Worm (Caenorhabditis elegans) whole organism, L3 larva: ENCODE measurements around the gene Y51A2B.6.
"Not testable (repeated sequence)": the region's sequence is repeated elsewhere in the genome, so short reads cannot be mapped to it uniquely, and the experiment has no call there.

Experiments
- R02D3.7 ChIP-seq: fragments of 150-350 bp; optimal IDR thresholded peaks from 2 replicates; lab custom pipeline; 2014; ENCODE audit warnings: missing biosample characterization, missing genetic modification characterization
- ZK546.5 ChIP-seq: sonication (generic microtip); optimal IDR thresholded peaks from 2 replicates; lab custom pipeline; 2017; ENCODE audit warnings: missing biosample characterization, missing genetic modification characterization
- aly-2 ChIP-seq: fragments of 150-350 bp; optimal IDR thresholded peaks from 2 replicates; lab custom pipeline; 2014; ENCODE audit warnings: missing biosample characterization, missing genetic modification characterization
- ama-1 ChIP-seq: fragments of 150-350 bp; optimal IDR thresholded peaks from 2 replicates; lab custom pipeline; 2018
- ceh-16 ChIP-seq: sonication (generic microtip); optimal IDR thresholded peaks from 2 replicates; lab custom pipeline; 2017; ENCODE audit warnings: missing biosample characterization, missing genetic modification characterization
- ceh-28 ChIP-seq: fragments of 150-350 bp; optimal IDR thresholded peaks from 2 replicates; lab custom pipeline; 2014; ENCODE audit warnings: missing biosample characterization, missing genetic modification reagents, missing genetic modification characterization
- ceh-82 ChIP-seq: fragments of 150-350 bp; optimal IDR thresholded peaks from 2 replicates; lab custom pipeline; 2014; ENCODE audit warnings: missing biosample characterization, missing genetic modification characterization
- daf-12 ChIP-seq: fragments of 150-350 bp; optimal IDR thresholded peaks from 2 replicates; lab custom pipeline; 2014; ENCODE audit warnings: missing biosample characterization, missing genetic modification reagents, missing genetic modification characterization
- egl-27 ChIP-seq: sonication (generic microtip); optimal IDR thresholded peaks from 4 replicates; lab custom pipeline; 2017; ENCODE audit warnings: missing biosample characterization, missing genetic modification reagents, missing genetic modification characterization
- egl-5 ChIP-seq: fragments of 150-350 bp; optimal IDR thresholded peaks from 2 replicates; lab custom pipeline; 2017; ENCODE audit warnings: missing biosample characterization, missing genetic modification reagents, missing genetic modification characterization, inconsistent platforms
- elt-1 ChIP-seq: fragments of 150-350 bp; optimal IDR thresholded peaks from 2 replicates; lab custom pipeline; 2014; ENCODE audit warnings: missing biosample characterization, missing genetic modification characterization
- elt-2 ChIP-seq: sonication (generic microtip); optimal IDR thresholded peaks from 2 replicates; lab custom pipeline; 2016; ENCODE audit warnings: missing genetic modification reagents, mild to moderate bottlenecking, missing genetic modification characterization, missing compliant biosample characterization
- elt-3 ChIP-seq, 3 experiments: fragments of 150-350 bp in 1 of 3; sonication (generic microtip) in 2 of 3; optimal IDR thresholded peaks; 2 replicates in 2 of 3; 4 replicates in 1 of 3; lab custom pipeline; 2014 to 2017; ENCODE audit warnings: missing biosample characterization in 3 of 3, missing genetic modification characterization in 3 of 3
- fkh-10 ChIP-seq: sonication (generic microtip); optimal IDR thresholded peaks from 2 replicates; lab custom pipeline; 2017; ENCODE audit warnings: missing biosample characterization, missing genetic modification reagents, missing genetic modification characterization
- fkh-2 ChIP-seq: fragments of 150-350 bp; optimal IDR thresholded peaks from 2 replicates; lab custom pipeline; 2014; ENCODE audit warnings: missing biosample characterization, missing genetic modification reagents, missing genetic modification characterization
- fos-1 ChIP-seq: fragments of 150-350 bp; optimal IDR thresholded peaks from 2 replicates; lab custom pipeline; 2014; ENCODE audit warnings: missing biosample characterization, missing genetic modification characterization
- hmg-11 ChIP-seq: sonication (generic microtip); optimal IDR thresholded peaks from 2 replicates; lab custom pipeline; 2016; ENCODE audit warnings: missing genetic modification characterization, missing compliant biosample characterization
- lin-15B ChIP-seq: fragments of 150-350 bp; optimal IDR thresholded peaks from 2 replicates; lab custom pipeline; 2014; ENCODE audit warnings: missing biosample characterization, missing genetic modification characterization
- lin-39 ChIP-seq: fragments of 150-350 bp; optimal IDR thresholded peaks from 2 replicates; lab custom pipeline; 2018; ENCODE audit warnings: missing biosample characterization, missing genetic modification reagents, missing genetic modification characterization
- lsy-12 ChIP-seq: sonication (generic microtip); optimal IDR thresholded peaks from 2 replicates; lab custom pipeline; 2016; ENCODE audit warnings: mild to moderate bottlenecking, missing genetic modification characterization, missing compliant biosample characterization
- mml-1 ChIP-seq: fragments of 150-350 bp; sonication (generic microtip); optimal IDR thresholded peaks from 3 replicates; lab custom pipeline; 2014; ENCODE audit warnings: missing biosample characterization, missing genetic modification characterization
- nfya-1 ChIP-seq: sonication (generic microtip); optimal IDR thresholded peaks from 2 replicates; lab custom pipeline; 2017; ENCODE audit warnings: missing genetic modification characterization, mild to moderate bottlenecking, missing compliant biosample characterization, antibody characterized with exemption, moderate library complexity; ENCODE audit not compliant: insufficient read depth
- nhr-11 ChIP-seq: fragments of 150-350 bp; optimal IDR thresholded peaks from 2 replicates; lab custom pipeline; 2014; ENCODE audit warnings: missing biosample characterization, missing genetic modification characterization
- nhr-12 ChIP-seq: fragments of 150-350 bp; optimal IDR thresholded peaks from 2 replicates; lab custom pipeline; 2014; ENCODE audit warnings: missing biosample characterization, missing genetic modification characterization
- nhr-23 ChIP-seq: fragments of 150-350 bp; optimal IDR thresholded peaks from 2 replicates; lab custom pipeline; 2014; ENCODE audit warnings: missing biosample characterization, missing genetic modification reagents, missing genetic modification characterization
- nhr-237 ChIP-seq: fragments of 150-350 bp; optimal IDR thresholded peaks from 2 replicates; lab custom pipeline; 2014; ENCODE audit warnings: missing biosample characterization, missing genetic modification characterization
- nhr-28 ChIP-seq: fragments of 150-350 bp; optimal IDR thresholded peaks from 2 replicates; lab custom pipeline; 2014; ENCODE audit warnings: missing biosample characterization, missing genetic modification characterization
- pqm-1 ChIP-seq: fragments of 150-350 bp; optimal IDR thresholded peaks from 2 replicates; lab custom pipeline; 2017; ENCODE audit warnings: missing biosample characterization, missing genetic modification characterization, inconsistent platforms
- snpc-4 ChIP-seq: fragments of 150-350 bp; optimal IDR thresholded peaks from 2 replicates; lab custom pipeline; 2014; ENCODE audit warnings: missing biosample characterization, missing genetic modification characterization
- tbx-2 ChIP-seq: sonication (generic microtip); optimal IDR thresholded peaks from 2 replicates; lab custom pipeline; 2016; ENCODE audit warnings: mild to moderate bottlenecking, missing genetic modification characterization, missing compliant biosample characterization
- unc-39 ChIP-seq: sonication (generic microtip); optimal IDR thresholded peaks from 4 replicates; lab custom pipeline; 2017; ENCODE audit warnings: missing biosample characterization, missing genetic modification characterization
- unc-62 ChIP-seq: fragments of 150-350 bp; sonication (generic microtip); optimal IDR thresholded peaks from 4 replicates; lab custom pipeline; 2014; ENCODE audit warnings: missing biosample characterization, missing genetic modification reagents, missing genetic modification characterization
- zag-1 ChIP-seq: fragments of 150-350 bp; optimal IDR thresholded peaks from 2 replicates; lab custom pipeline; 2014; ENCODE audit warnings: missing biosample characterization, missing genetic modification characterization
- ztf-11 ChIP-seq: fragments of 150-350 bp; optimal IDR thresholded peaks from 2 replicates; lab custom pipeline; 2014; ENCODE audit warnings: missing biosample characterization, missing genetic modification characterization

Y51A2B.6 gene

DNA sequence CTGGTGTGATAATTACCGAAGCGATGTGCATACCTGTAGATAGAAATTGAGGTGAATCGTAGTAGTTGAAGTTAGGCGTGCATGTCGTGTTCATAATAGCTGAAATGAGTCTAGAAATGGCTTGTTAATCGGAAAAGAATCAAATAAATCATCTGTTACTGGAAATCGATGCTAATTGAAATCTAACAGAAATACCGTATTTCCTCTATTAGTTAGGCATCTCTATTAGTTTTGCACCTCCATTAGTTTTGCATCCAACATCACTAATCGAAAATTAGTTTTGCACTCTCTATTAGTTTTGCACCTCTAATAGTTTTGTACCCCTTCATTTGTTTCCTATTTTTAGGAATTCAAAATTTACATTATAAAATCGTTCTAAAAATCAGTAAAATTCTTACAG lies 10.7 kb upstream of the Y51A2B.6 start, which contains the start of gene srh-209:
Gene srh-209, minus strand, starts transcription at position 101 of the 400 bp plus-strand sequence.
- not testable (repeated sequence) for TF ChIP-seq hmg-11; fkh-10 (GFP tag; lab: Kevin White, UChicago); elt-3 (tag; optimal IDR thresholded peaks at IDR 0.05; lab: Kevin White, UChicago)

ce11 chrV:18402743-18403142 lies 8.6 kb upstream of the Y51A2B.6 start:
- TF ChIP-seq nhr-12 (tag; lab: Kevin White, UChicago) (no peak), nhr-11 (tag; lab: Kevin White, UChicago) (no peak), ZK546.5 (tag; lab: Kevin White, UChicago) (no peak), ama-1 (lab: Kevin White, UChicago) (no peak), unc-39 (tag; lab: Kevin White, UChicago) (no peak), R02D3.7 (tag; lab: Kevin White, UChicago) (no peak), egl-27 (tag; lab: Kevin White, UChicago) (no peak), elt-2 (tag; lab: Kevin White, UChicago) (no peak), ceh-82 (tag; lab: Kevin White, UChicago) (no peak), fos-1 (tag; lab: Kevin White, UChicago) (no peak), ztf-11 (tag; lab: Kevin White, UChicago) (no peak), zag-1 (tag; lab: Kevin White, UChicago) (no peak)

- TF ChIP-seq elt-1 (no peak), egl-27 (tag; lab: Kevin White, UChicago) (no peak)
These were observed 3.7 kb upstream of the Y51A2B.6 start, which contains the start of gene Y51A2B.16 for ce11 chrV:18397814-18398213. Gene Y51A2B.16 (minus strand): TSS chrV:18397914.

DNA sequence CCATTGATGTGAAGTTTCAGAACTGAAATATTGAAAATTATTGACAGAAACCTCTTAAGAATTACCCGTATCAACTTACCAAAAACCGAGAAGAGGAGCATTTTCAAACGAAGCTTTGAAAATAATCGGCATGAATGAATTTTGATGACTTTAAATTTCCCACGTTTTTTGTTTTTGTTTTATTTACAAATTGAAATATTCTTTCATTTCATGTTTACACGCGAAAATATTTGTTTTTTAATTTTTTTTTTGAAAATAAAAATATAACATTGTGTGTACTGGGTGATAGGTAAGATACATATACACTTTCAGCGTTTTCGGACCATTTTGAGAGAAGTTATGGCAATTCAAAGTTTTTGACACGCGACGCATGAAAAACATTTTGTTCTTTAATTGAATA lies 1.5 kb upstream of the Y51A2B.6 start, which contains the start of gene Y51A2B.9:
Gene Y51A2B.9, minus strand, starts transcription at position 101 of the 400 bp plus-strand sequence.
- TF ChIP-seq nhr-237 (tag; lab: Kevin White, UChicago) = no peak
- no peak for TF ChIP-seq fkh-10 (GFP tag; lab: Kevin White, UChicago)
- no peak for TF ChIP-seq nhr-12 (tag; lab: Kevin White, UChicago)
- no peak for TF ChIP-seq ZK546.5 (tag; lab: Kevin White, UChicago)
- TF ChIP-seq tbx-2 (tag; lab: Kevin White, UChicago) = no peak
- no peak for TF ChIP-seq mml-1
- no peak for TF ChIP-seq daf-12 (tag; lab: Kevin White, UChicago)
- no peak for TF ChIP-seq ceh-16 (tag; lab: Kevin White, UChicago)
- no peak for TF ChIP-seq nhr-23 (tag; lab: Kevin White, UChicago)
- TF ChIP-seq ama-1 (lab: Kevin White, UChicago) = no peak
- TF ChIP-seq egl-27 (tag; lab: Kevin White, UChicago) = no peak
- TF ChIP-seq nfya-1 (tag; lab: Kevin White, UChicago) = no peak
- no peak for TF ChIP-seq egl-5 (tag; lab: Kevin White, UChicago)
- TF ChIP-seq nhr-28 (tag; lab: Kevin White, UChicago) = no peak
- TF ChIP-seq lin-15B (tag; lab: Kevin White, UChicago) = no peak
- no peak for TF ChIP-seq snpc-4 (tag; lab: Kevin White, UChicago)
- TF ChIP-seq, all 47 proteins: peak for 0

ce11 chrV:18389046-18389445 lies 5.1 kb downstream of the Y51A2B.6 start, which contains the start of the genes Y51A2B.4 and Y51A2B.5:
Gene Y51A2B.4 (minus strand): TSS chrV:18389146.
Gene Y51A2B.5 (plus strand): TSS chrV:18389277.
- TF ChIP-seq fkh-2 (tag; lab: Kevin White, UChicago) = no peak
- no peak for TF ChIP-seq egl-27 (tag; lab: Kevin White, UChicago)
- TF ChIP-seq ZK546.5 (tag; lab: Kevin White, UChicago) = no peak
- TF ChIP-seq pqm-1 (tag; lab: Kevin White, UChicago) = no peak

- TF ChIP-seq nhr-28 (tag; lab: Kevin White, UChicago) (no peak), nfya-1 (tag; lab: Kevin White, UChicago) (no peak), aly-2 (tag; lab: Kevin White, UChicago) (no peak), unc-62 (GFP tag; lab: Kevin White, UChicago) (no peak), egl-27 (tag; lab: Kevin White, UChicago) (no peak), ceh-28 (tag; lab: Kevin White, UChicago) (no peak), egl-5 (tag; lab: Kevin White, UChicago) (no peak), elt-3 (tag; optimal IDR thresholded peaks at IDR 0.05; lab: Kevin White, UChicago) (no peak), lsy-12 (no peak), ztf-11 (tag; lab: Kevin White, UChicago) (no peak), elt-1 (no peak), lin-39 (no peak), ceh-82 (tag; lab: Kevin White, UChicago) (no peak), ama-1 (lab: Kevin White, UChicago) (no peak)
- TF ChIP-seq, all 47 proteins: peak for 0
These were observed 11.5 kb downstream of the Y51A2B.6 start, which contains the start of gene nhr-288 for ce11 chrV:18382590-18382989. Gene nhr-288 (minus strand): TSS chrV:18382690.
